Worm (Caenorhabditis elegans) whole organism, L4 larva: Measurements from ENCODE around the gene srx-20.

Source experiments
- F37D6.2 ChIP-seq: sonication (generic microtip); optimal IDR thresholded peaks from 2 replicates; lab custom pipeline; 2016; ENCODE audit warnings: mild to moderate bottlenecking, missing genetic modification characterization, missing compliant biosample characterization
- R02D3.7 ChIP-seq: fragments of 150-350 bp; sonication (generic microtip); optimal IDR thresholded peaks from 3 replicates; lab custom pipeline; 2014; ENCODE audit warnings: missing biosample characterization, missing genetic modification characterization
- T26A8.4 ChIP-seq: fragments of 200-800 bp; sonication (Bioruptor generic); IDR thresholded peaks from 2 replicates; pipeline ENCODE4 v1.3.6; 2022; ENCODE audit warnings: missing genetic modification characterization, missing compliant biosample characterization
- Y48G9A.11 ChIP-seq: fragments of 200-800 bp; sonication (Bioruptor generic); IDR thresholded peaks from 2 replicates; pipeline ENCODE4 v1.3.6; 2022; ENCODE audit warnings: missing genetic modification reagents, missing genetic modification characterization, missing compliant biosample characterization
- ZK337.2 ChIP-seq: fragments of 200-800 bp; sonication (Bioruptor generic); IDR thresholded peaks from 2 replicates; pipeline ENCODE4 v1.3.6; 2022; ENCODE audit warnings: missing genetic modification reagents, missing genetic modification characterization, missing compliant biosample characterization
- ceh-20 ChIP-seq: fragments of 200-800 bp; sonication (Bioruptor generic); IDR thresholded peaks from 2 replicates; pipeline ENCODE4 v1.3.6; 2022; ENCODE audit warnings: missing genetic modification reagents, missing genetic modification characterization, missing compliant biosample characterization
- ceh-28 ChIP-seq: fragments of 150-350 bp; optimal IDR thresholded peaks from 2 replicates; lab custom pipeline; 2014; ENCODE audit warnings: missing biosample characterization, missing genetic modification reagents, missing genetic modification characterization
- ceh-32 ChIP-seq: sonication (generic microtip); optimal IDR thresholded peaks from 2 replicates; lab custom pipeline; 2016; ENCODE audit warnings: mild to moderate bottlenecking, missing genetic modification characterization, missing compliant biosample characterization; ENCODE audit not compliant: poor library complexity
- ces-1 ChIP-seq: fragments of 150-350 bp; sonication (generic microtip); optimal IDR thresholded peaks from 4 replicates; lab custom pipeline; 2014; ENCODE audit warnings: missing biosample characterization, missing genetic modification reagents, missing genetic modification characterization
- ctbp-1 ChIP-seq: fragments of 200-800 bp; sonication (Bioruptor generic); IDR thresholded peaks from 2 replicates; pipeline ENCODE4 v1.3.6; 2022; ENCODE audit warnings: missing genetic modification reagents, missing genetic modification characterization, missing compliant biosample characterization
- daf-16 ChIP-seq, 3 experiments: sonication (generic microtip); optimal IDR thresholded peaks; 2 replicates each; lab custom pipeline; 2016 to 2017; ENCODE audit warnings: missing genetic modification characterization in 3 of 3, missing genetic modification reagents in 3 of 3, mild to moderate bottlenecking in 2 of 3, missing compliant biosample characterization in 2 of 3, missing biosample characterization in 1 of 3, moderate library complexity in 1 of 3
- daf-19 ChIP-seq: fragments of 200-800 bp; sonication (Bioruptor generic); conservative IDR thresholded peaks from 2 replicates; pipeline ENCODE4 v1.3.6; 2022; ENCODE audit warnings: missing genetic modification characterization, missing compliant biosample characterization
- daf-8 ChIP-seq: fragments of 200-800 bp; sonication (Bioruptor generic); IDR thresholded peaks from 2 replicates; pipeline ENCODE4 v1.3.6; 2022; ENCODE audit warnings: missing genetic modification characterization, missing compliant biosample characterization
- dmd-6 ChIP-seq: fragments of 200-800 bp; sonication (Bioruptor generic); IDR thresholded peaks from 2 replicates; pipeline ENCODE4 v1.3.6; 2022; ENCODE audit warnings: missing genetic modification reagents, missing genetic modification characterization, missing compliant biosample characterization
- dve-1 ChIP-seq: sonication (generic microtip); optimal IDR thresholded peaks from 2 replicates; lab custom pipeline; 2017; ENCODE audit warnings: antibody characterized with exemption, mild to moderate bottlenecking, missing genetic modification characterization, missing compliant biosample characterization; ENCODE audit not compliant: insufficient read depth
- fkh-10 ChIP-seq: fragments of 150-350 bp; optimal IDR thresholded peaks from 2 replicates; lab custom pipeline; 2014; ENCODE audit warnings: missing biosample characterization, missing genetic modification reagents, missing genetic modification characterization
- hif-1 ChIP-seq, 2 experiments: sonication (generic microtip); optimal IDR thresholded peaks; 2 replicates each; lab custom pipeline; 2016 to 2017; ENCODE audit warnings: missing compliant biosample characterization in 2 of 2, missing genetic modification characterization in 2 of 2, missing genetic modification reagents in 2 of 2, missing genotype in 2 of 2, mild to moderate bottlenecking in 1 of 2
- hlh-11 ChIP-seq: fragments of 200-800 bp; sonication (Bioruptor generic); optimal IDR thresholded peaks from 2 replicates; lab custom pipeline; 2018; ENCODE audit warnings: mild to moderate bottlenecking, missing genetic modification characterization, missing compliant biosample characterization
- hlh-30 ChIP-seq: sonication (generic microtip); optimal IDR thresholded peaks from 2 replicates; lab custom pipeline; 2017; ENCODE audit warnings: antibody characterized with exemption, mild to moderate bottlenecking, missing genetic modification characterization, missing compliant biosample characterization; ENCODE audit not compliant: insufficient read depth
- hmg-1.1 ChIP-seq: fragments of 200-800 bp; sonication (Bioruptor generic); IDR thresholded peaks from 2 replicates; pipeline ENCODE4 v1.3.6; 2022; ENCODE audit warnings: missing genetic modification reagents, missing genetic modification characterization, missing compliant biosample characterization
- lin-13 ChIP-seq: fragments of 150-350 bp; optimal IDR thresholded peaks from 2 replicates; lab custom pipeline; 2014; ENCODE audit warnings: missing biosample characterization, missing genetic modification reagents, missing genetic modification characterization
- lin-38 ChIP-seq: fragments of 200-800 bp; sonication (Bioruptor generic); IDR thresholded peaks from 2 replicates; pipeline ENCODE4 v1.3.6; 2022; ENCODE audit warnings: missing genetic modification reagents, missing genetic modification characterization, missing compliant biosample characterization
- lsy-2 ChIP-seq, 2 experiments: fragments of 150-350 bp in 1 of 2; sonication (generic microtip) in 1 of 2; optimal IDR thresholded peaks; 2 replicates each; lab custom pipeline; 2014 to 2017; ENCODE audit warnings: missing biosample characterization in 2 of 2, missing genetic modification characterization in 2 of 2
- madf-9 ChIP-seq: fragments of 200-800 bp; sonication (Bioruptor generic); conservative IDR thresholded peaks from 2 replicates; pipeline ENCODE4 v1.3.6; 2022; ENCODE audit warnings: missing genetic modification reagents, missing genetic modification characterization, missing compliant biosample characterization
- mdl-1 ChIP-seq, 2 experiments: fragments of 150-350 bp in 1 of 2; sonication (generic microtip) in 1 of 2; optimal IDR thresholded peaks; 2 replicates each; lab custom pipeline; 2014 to 2017; ENCODE audit warnings: missing biosample characterization in 2 of 2, missing genetic modification characterization in 2 of 2
- mep-1 ChIP-seq: fragments of 150-350 bp; sonication (generic microtip); optimal IDR thresholded peaks from 3 replicates; lab custom pipeline; 2014; ENCODE audit warnings: missing biosample characterization, missing genetic modification characterization
- mes-2 ChIP-seq: sonication (generic microtip); optimal IDR thresholded peaks from 2 replicates; lab custom pipeline; 2016; ENCODE audit warnings: missing genotype, mild to moderate bottlenecking, missing genetic modification characterization, missing compliant biosample characterization; ENCODE audit not compliant: poor library complexity, severe bottlenecking
- mxl-2 ChIP-seq: fragments of 200-800 bp; sonication (Bioruptor generic); conservative IDR thresholded peaks from 2 replicates; pipeline ENCODE4 v1.3.6; 2022; ENCODE audit warnings: missing genetic modification reagents, missing genetic modification characterization, missing compliant biosample characterization
- nhr-11 ChIP-seq: fragments of 150-350 bp; optimal IDR thresholded peaks from 2 replicates; lab custom pipeline; 2014; ENCODE audit warnings: missing biosample characterization, missing genetic modification characterization
- nhr-237 ChIP-seq: sonication (generic microtip); optimal IDR thresholded peaks from 2 replicates; lab custom pipeline; 2017; ENCODE audit warnings: missing biosample characterization, missing genetic modification characterization
- nhr-28 ChIP-seq: fragments of 150-350 bp; optimal IDR thresholded peaks from 2 replicates; lab custom pipeline; 2014; ENCODE audit warnings: missing biosample characterization, missing genetic modification characterization
- nhr-48 ChIP-seq: sonication (generic microtip); optimal IDR thresholded peaks from 2 replicates; lab custom pipeline; 2016; ENCODE audit warnings: mild to moderate bottlenecking, missing genetic modification characterization, missing compliant biosample characterization
- nhr-76 ChIP-seq: fragments of 150-350 bp; optimal IDR thresholded peaks from 2 replicates; lab custom pipeline; 2014; ENCODE audit warnings: missing biosample characterization, missing genetic modification characterization
- nhr-77 ChIP-seq: fragments of 150-350 bp; optimal IDR thresholded peaks from 2 replicates; lab custom pipeline; 2014; ENCODE audit warnings: missing biosample characterization, missing genetic modification characterization
- pha-4 ChIP-seq, 2 experiments: fragments of 150-350 bp in 1 of 2; fragments of 200-800 bp in 1 of 2; sonication (Bioruptor generic) in 1 of 2; IDR thresholded peaks in 1 of 2; optimal IDR thresholded peaks in 1 of 2; 2 replicates each; pipeline versions ENCODE4 v1.3.6 to Lab custom; 2014 to 2022; ENCODE audit warnings: missing genetic modification characterization in 2 of 2, missing genetic modification reagents in 2 of 2, missing biosample characterization in 1 of 2, missing compliant biosample characterization in 1 of 2
- rbr-2 ChIP-seq: sonication (generic microtip); optimal IDR thresholded peaks from 2 replicates; lab custom pipeline; 2016; ENCODE audit warnings: missing genotype, missing genetic modification characterization, missing compliant biosample characterization
- saeg-2 ChIP-seq: fragments of 200-800 bp; sonication (Bioruptor generic); IDR thresholded peaks from 2 replicates; pipeline ENCODE4 v1.3.6; 2022; ENCODE audit warnings: missing genetic modification reagents, missing genetic modification characterization, missing compliant biosample characterization
- snpc-1.2 ChIP-seq: fragments of 200-800 bp; sonication (Bioruptor generic); IDR thresholded peaks from 2 replicates; pipeline ENCODE4 v1.3.6; 2022; ENCODE audit warnings: missing genetic modification reagents, missing genetic modification characterization, missing compliant biosample characterization
- tra-1 ChIP-seq: fragments of 200-800 bp; sonication (Bioruptor generic); IDR thresholded peaks from 2 replicates; pipeline ENCODE4 v1.3.6; 2022; ENCODE audit warnings: missing genetic modification reagents, missing genetic modification characterization, missing compliant biosample characterization
- vab-7 ChIP-seq: fragments of 200-800 bp; sonication (Bioruptor generic); IDR thresholded peaks from 2 replicates; pipeline ENCODE4 v1.3.6; 2022; ENCODE audit warnings: missing genetic modification reagents, missing genetic modification characterization, missing compliant biosample characterization

The srx-20 gene

DNA sequence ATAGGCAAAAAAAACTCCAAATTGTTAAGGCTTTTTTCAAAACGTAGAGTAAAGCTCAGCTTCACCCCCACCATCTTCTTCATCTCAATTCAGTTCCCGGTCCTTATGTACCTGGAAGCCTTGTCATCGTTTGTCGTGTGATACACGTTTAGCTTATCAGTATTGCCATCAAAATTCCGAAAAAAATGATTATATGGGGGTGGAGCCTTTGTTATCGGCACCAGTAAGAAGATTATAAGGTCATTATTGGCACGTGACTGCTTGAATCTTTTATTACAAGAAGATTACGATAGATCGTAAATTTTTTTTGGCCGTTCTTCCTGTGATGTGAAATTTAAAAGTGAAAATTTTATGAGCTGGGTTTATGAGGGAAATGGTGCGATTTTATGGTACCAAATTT, 12.5 kb downstream of the srx-20 start (continued):
- TF ChIP-seq daf-19 (GFP tag; lab: Robert Waterston, UW): no peak

DNA sequence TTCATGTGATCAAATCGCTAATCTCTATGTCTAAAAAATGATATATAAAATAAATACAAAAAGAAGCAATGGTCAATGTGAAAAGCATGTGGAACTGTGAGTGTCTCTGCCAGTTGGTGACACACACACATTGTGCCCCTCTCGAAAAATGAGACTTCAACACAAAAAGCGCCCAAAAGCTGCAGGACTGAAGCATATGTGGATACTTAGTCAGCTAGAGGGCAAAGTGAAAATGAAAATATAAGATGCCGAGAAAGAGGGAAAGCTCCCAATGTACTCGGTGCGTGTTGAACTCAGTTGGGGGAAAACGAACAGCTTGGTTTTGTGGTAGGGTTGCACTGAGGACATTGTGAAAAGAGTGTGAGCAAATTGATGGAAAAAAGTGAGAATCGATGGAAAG, 13.3 kb downstream of the srx-20 start:
- TF ChIP-seq T26A8.4 (GFP tag; lab: Robert Waterston, UW) (no peak), daf-19 (GFP tag; lab: Robert Waterston, UW) (no peak), hlh-11 (tag; lab: Kevin White, UChicago) (peak; percentile 85), mdl-1 (tag; optimal IDR thresholded peaks at IDR 0.05; lab: Kevin White, UChicago) (peak in 1 of 2 experiments; percentile 53), dmd-6 (GFP tag; lab: Robert Waterston, UW) (peak; percentile 77), nhr-11 (tag; lab: Kevin White, UChicago) (peak; percentile 55), nhr-28 (tag; lab: Kevin White, UChicago) (peak; percentile 47), saeg-2 (GFP tag; lab: Robert Waterston, UW) (no peak), rbr-2 (tag; lab: Kevin White, UChicago) (peak; percentile 66), ceh-32 (tag; lab: Kevin White, UChicago) (no peak), daf-8 (no peak), ZK337.2 (GFP tag; lab: Robert Waterston, UW) (no peak), snpc-1.2 (no peak), vab-7 (GFP tag; lab: Robert Waterston, UW) (no peak), nhr-77 (tag; lab: Kevin White, UChicago) (no peak), dve-1 (tag; lab: Kevin White, UChicago) (peak; percentile 12), hmg-1.1 (GFP tag; lab: Robert Waterston, UW) (peak; percentile 48; the same call in 1 of the 2 replicates), mes-2 (peak; percentile 31), hlh-30 (tag; lab: Kevin White, UChicago) (peak; percentile 62), fkh-10 (GFP tag; lab: Kevin White, UChicago) (peak; percentile 14), nhr-76 (tag; lab: Kevin White, UChicago) (no peak), daf-16 (GFP tag; optimal IDR thresholded peaks at IDR 0.05; lab: Kevin White, UChicago) (peak in 1 of 2 experiments; percentile 54), daf-16 (tag; optimal IDR thresholded peaks at IDR 0.05; lab: Kevin White, UChicago) (no peak), Y48G9A.11 (GFP tag; lab: Robert Waterston, UW) (no peak), madf-9 (GFP tag; lab: Robert Waterston, UW) (0 out of 2 replicates have a peak, but pooled peaks have one; percentile 11), ceh-28 (tag; lab: Kevin White, UChicago) (no peak), lin-38 (GFP tag; lab: Robert Waterston, UW) (0 out of 2 replicates have a peak, but pooled peaks have one; percentile 10), R02D3.7 (tag; lab: Kevin White, UChicago) (no peak), ces-1 (GFP tag; lab: Kevin White, UChicago) (no peak), lsy-2 (tag; optimal IDR thresholded peaks at IDR 0.05; lab: Kevin White, UChicago) (peak; percentile 49 to 73), mep-1 (tag; lab: Kevin White, UChicago) (peak; percentile 69), ceh-20 (GFP tag; lab: Robert Waterston, UW) (0 out of 2 replicates have a peak, but pooled peaks have one; percentile 63), nhr-237 (tag; lab: Kevin White, UChicago) (no peak), tra-1 (GFP tag; lab: Robert Waterston, UW) (no peak), mxl-2 (GFP tag; lab: Robert Waterston, UW) (peak; percentile 85), F37D6.2 (tag; lab: Kevin White, UChicago) (peak; percentile 55), lin-13 (no peak), nhr-48 (tag; lab: Kevin White, UChicago) (peak; percentile 98), hif-1 (tag; optimal IDR thresholded peaks at IDR 0.05; lab: Kevin White, UChicago) (peak in 1 of 2 experiments; percentile 60), pha-4 (GFP tag; IDR thresholded peaks at IDR 0.05; lab: Robert Waterston, UW) (peak; percentile 7; the same call in 1 of the 2 replicates), pha-4 (tag; optimal IDR thresholded peaks at IDR 0.05; lab: Kevin White, UChicago) (peak; percentile 38), ctbp-1 (peak; percentile 36; the same call in 1 of the 2 replicates)
